Worm (Caenorhabditis elegans): ENCODE measurements around the gene cest-5.1.

The cest-5.1 gene

DNA sequence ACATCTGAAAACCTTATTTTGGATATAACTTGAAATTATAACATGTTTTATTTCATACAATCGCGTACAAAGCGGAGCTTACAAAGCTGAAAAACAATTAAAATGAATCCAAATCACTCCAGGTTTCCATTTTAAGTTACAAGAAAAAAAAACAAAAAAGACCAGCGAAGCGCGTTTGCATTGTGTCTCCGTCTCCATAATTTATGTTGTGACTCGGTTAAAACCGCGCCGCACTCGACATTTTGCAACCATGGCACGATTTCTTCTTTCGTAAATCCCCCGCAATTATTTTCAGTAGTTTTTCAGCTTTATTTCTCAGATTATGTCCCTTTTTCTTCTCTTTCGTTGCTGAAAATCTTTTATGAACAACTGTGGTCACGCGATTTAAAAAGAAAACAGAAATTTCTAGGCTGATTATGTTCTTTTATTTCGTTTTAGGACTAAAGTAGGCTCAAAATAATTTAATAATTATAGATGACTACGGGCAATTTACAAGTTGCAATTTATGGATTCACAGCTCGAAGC, 46.1 kb downstream of the cest-5.1 start, which contains the start of the genes F38A5.2 and dnj-11 (continued):
- TF ChIP-seq unc-39 (tag; optimal IDR thresholded peaks at IDR 0.05) (no peak), unc-55 (GFP tag; optimal IDR thresholded peaks at IDR 0.05) (peak; percentile 97), elt-3 (tag; optimal IDR thresholded peaks at IDR 0.05) (no peak), mbf-1 (tag; optimal IDR thresholded peaks at IDR 0.05) (no peak), C34F6.9 (tag; optimal IDR thresholded peaks at IDR 0.05) (peak; percentile 93), elt-1 (tag; optimal IDR thresholded peaks at IDR 0.05) (no peak), nhr-11 (tag; optimal IDR thresholded peaks at IDR 0.05) (no peak), ceh-82 (tag; optimal IDR thresholded peaks at IDR 0.05) (no peak), crh-2 (tag; optimal IDR thresholded peaks at IDR 0.05) (peak; percentile 87), F13H6.1 (tag; optimal IDR thresholded peaks at IDR 0.05) (peak; percentile 74), nhr-77 (tag; optimal IDR thresholded peaks at IDR 0.05) (no peak), egl-27 (tag; optimal IDR thresholded peaks at IDR 0.05) (peak; percentile 69), sem-4 (tag; optimal IDR thresholded peaks at IDR 0.05) (peak; percentile 50), sma-9 (GFP tag; optimal IDR thresholded peaks at IDR 0.05) (peak; percentile 88), sma-9 (tag; optimal IDR thresholded peaks at IDR 0.05) (no peak), nhr-237 (tag; optimal IDR thresholded peaks at IDR 0.05) (no peak), lsy-2 (tag; optimal IDR thresholded peaks at IDR 0.05) (peak; percentile 64 to 90), skn-1 (tag; optimal IDR thresholded peaks at IDR 0.05) (no peak), aly-2 (tag; optimal IDR thresholded peaks at IDR 0.05) (no peak), nhr-21 (tag; optimal IDR thresholded peaks at IDR 0.05) (peak; percentile 76), nhr-12 (tag; optimal IDR thresholded peaks at IDR 0.05) (no peak), fos-1 (tag; optimal IDR thresholded peaks at IDR 0.05) (peak; percentile 72), nhr-25 (tag; optimal IDR thresholded peaks at IDR 0.05) (no peak), lin-13 (GFP tag; optimal IDR thresholded peaks at IDR 0.05) (peak; percentile 83), Y55F3AM.14 (GFP tag; optimal IDR thresholded peaks at IDR 0.05) (no peak), gmeb-1 (tag; optimal IDR thresholded peaks at IDR 0.05) (peak; percentile 77)

DNA sequence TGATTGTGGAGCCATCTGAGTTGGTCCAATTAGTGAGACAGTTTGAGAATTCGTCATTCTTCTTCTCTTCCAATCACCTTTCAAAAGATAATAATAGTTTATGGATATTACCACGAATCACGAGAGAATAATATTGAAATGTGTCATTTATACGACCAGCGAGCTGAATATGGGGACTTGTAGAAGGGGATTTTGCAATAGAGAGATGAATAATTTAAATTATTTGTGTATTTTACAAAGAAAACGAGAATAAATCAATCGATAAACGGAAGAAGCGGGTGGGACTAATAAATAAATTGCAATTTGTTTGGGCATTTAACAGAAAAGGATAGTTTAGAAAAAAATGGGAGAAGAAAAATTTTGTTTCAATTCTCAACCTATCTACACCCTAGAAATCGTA, 49.0 kb downstream of the cest-5.1 start, which contains the start of gene odr-8:
odr-8 (minus strand) TSS at position 101 of the 400 bp plus-strand sequence.
- no peak for TF ChIP-seq skn-1 (tag; optimal IDR thresholded peaks at IDR 0.05)
- TF ChIP-seq unc-62 (GFP tag; optimal IDR thresholded peaks at IDR 0.05), result no peak
- TF ChIP-seq ama-1 (optimal IDR thresholded peaks at IDR 0.05), result no peak
- TF ChIP-seq mab-5 (tag; optimal IDR thresholded peaks at IDR 0.05), result no peak
- TF ChIP-seq unc-39 (tag; optimal IDR thresholded peaks at IDR 0.05), result no peak
- TF ChIP-seq ceh-82 (tag; optimal IDR thresholded peaks at IDR 0.05), result no peak
- TF ChIP-seq nhr-129 (tag; optimal IDR thresholded peaks at IDR 0.05), result no peak
- no peak for TF ChIP-seq Y55F3AM.14 (GFP tag; optimal IDR thresholded peaks at IDR 0.05)
- TF ChIP-seq nhr-11 (tag; optimal IDR thresholded peaks at IDR 0.05), result no peak
- TF ChIP-seq ceh-16 (tag; optimal IDR thresholded peaks at IDR 0.05), result no peak
- no peak for TF ChIP-seq nhr-10 (tag; optimal IDR thresholded peaks at IDR 0.05)

DNA sequence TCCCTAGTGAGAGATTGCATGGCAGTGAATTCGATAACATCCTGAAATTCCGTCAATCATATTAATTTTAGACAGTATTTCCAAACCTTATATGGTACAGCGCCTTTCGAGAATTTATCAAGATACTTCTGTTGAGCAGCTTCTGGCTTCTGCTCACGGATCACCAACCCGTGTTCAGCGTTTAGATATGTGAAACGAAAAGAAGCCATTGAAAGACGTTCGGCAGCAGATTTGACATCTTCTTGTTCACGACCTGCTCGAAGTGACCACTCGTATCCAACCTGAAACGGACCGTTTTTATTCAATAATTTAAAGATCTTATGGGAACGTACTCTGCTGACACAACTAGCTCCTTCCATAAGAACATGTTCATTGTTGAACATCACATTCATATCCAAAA, 49.9 kb downstream of the cest-5.1 start:
- TF ChIP-seq ztf-11 (tag; optimal IDR thresholded peaks at IDR 0.05) (no peak), C34F6.9 (tag; optimal IDR thresholded peaks at IDR 0.05) (no peak), nhr-12 (tag; optimal IDR thresholded peaks at IDR 0.05) (no peak), fos-1 (tag; optimal IDR thresholded peaks at IDR 0.05) (no peak), blmp-1 (tag; optimal IDR thresholded peaks at IDR 0.05; ENCODE audit: insufficient read depth) (no peak), egl-27 (tag; optimal IDR thresholded peaks at IDR 0.05) (no peak), elt-1 (tag; optimal IDR thresholded peaks at IDR 0.05) (no peak), nhr-21 (tag; optimal IDR thresholded peaks at IDR 0.05) (no peak), ceh-16 (tag; optimal IDR thresholded peaks at IDR 0.05) (no peak), lin-11 (tag; optimal IDR thresholded peaks at IDR 0.05) (no peak), skn-1 (tag; optimal IDR thresholded peaks at IDR 0.05) (no peak), lsy-2 (tag; optimal IDR thresholded peaks at IDR 0.05) (no peak), dmd-4 (tag; optimal IDR thresholded peaks at IDR 0.05) (no peak), snpc-4 (tag; optimal IDR thresholded peaks at IDR 0.05) (no peak)
